Worm (Caenorhabditis elegans) whole organism, L1 larva: ENCODE results near the gene srd-42.
A peak's percentile ranks its signal among the peaks of the same experiment; 100 is the strongest.

Experiments used
- C04F5.9 ChIP-seq: sonication (generic microtip); optimal IDR thresholded peaks from 2 replicates; lab custom pipeline; 2016; ENCODE audit warnings: missing genetic modification characterization, missing compliant biosample characterization
- C16A3.4 ChIP-seq: fragments of 150-350 bp; optimal IDR thresholded peaks from 2 replicates; lab custom pipeline; 2014; ENCODE audit warnings: missing biosample characterization, missing genetic modification characterization
- C34B4.2 ChIP-seq: sonication (generic microtip); optimal IDR thresholded peaks from 2 replicates; lab custom pipeline; 2017; ENCODE audit warnings: mild to moderate bottlenecking, missing genetic modification characterization, missing compliant biosample characterization
- F16B12.6 ChIP-seq: fragments of 150-350 bp; optimal IDR thresholded peaks from 2 replicates; lab custom pipeline; 2014; ENCODE audit warnings: missing biosample characterization, missing genetic modification characterization
- Y116A8C.19 ChIP-seq: sonication (generic microtip); optimal IDR thresholded peaks from 2 replicates; lab custom pipeline; 2016; ENCODE audit warnings: missing compliant biosample characterization, missing genetic modification characterization, borderline replicate concordance
- alr-1 ChIP-seq: fragments of 200-800 bp; sonication (Bioruptor generic); optimal IDR thresholded peaks from 2 replicates; lab custom pipeline; 2018; ENCODE audit warnings: borderline replicate concordance, mild to moderate bottlenecking, missing genetic modification characterization, missing compliant biosample characterization
- aly-2 ChIP-seq: fragments of 150-350 bp; optimal IDR thresholded peaks from 2 replicates; lab custom pipeline; 2014; ENCODE audit warnings: missing biosample characterization, missing genetic modification characterization
- ceh-63 ChIP-seq: fragments of 200-800 bp; sonication (Bioruptor generic); optimal IDR thresholded peaks from 2 replicates; lab custom pipeline; 2018; ENCODE audit warnings: mild to moderate bottlenecking, missing genetic modification characterization, missing compliant biosample characterization
- ceh-8 ChIP-seq: fragments of 200-800 bp; sonication (Bioruptor generic); optimal IDR thresholded peaks from 2 replicates; lab custom pipeline; 2018; ENCODE audit warnings: mild to moderate bottlenecking, missing genetic modification characterization, moderate library complexity, missing compliant biosample characterization
- ceh-90 ChIP-seq: sonication (generic microtip); optimal IDR thresholded peaks from 2 replicates; lab custom pipeline; 2016; ENCODE audit warnings: missing genetic modification characterization, missing compliant biosample characterization
- dpl-1 ChIP-seq, 3 experiments: fragments of 150-350 bp in 2 of 3; sonication (generic microtip) in 1 of 3; optimal IDR thresholded peaks; 2 replicates each; lab custom pipeline; 2014 to 2017; ENCODE audit warnings: missing biosample characterization in 3 of 3, missing genetic modification characterization in 3 of 3, missing genetic modification reagents in 3 of 3
- dsc-1 ChIP-seq: sonication (generic microtip); optimal IDR thresholded peaks from 2 replicates; lab custom pipeline; 2016; ENCODE audit warnings: mild to moderate bottlenecking, missing genetic modification characterization, missing compliant biosample characterization
- egl-27 ChIP-seq, 2 experiments: fragments of 150-350 bp in 1 of 2; sonication (generic microtip); optimal IDR thresholded peaks; 3 replicates each; lab custom pipeline; 2017 to 2018; ENCODE audit warnings: missing biosample characterization in 2 of 2, missing genetic modification characterization in 2 of 2, missing genetic modification reagents in 2 of 2
- elt-3 ChIP-seq, 6 experiments: fragments of 150-350 bp in 1 of 6; sonication (generic microtip); optimal IDR thresholded peaks; 2 replicates each; lab custom pipeline; 2017 to 2018; ENCODE audit warnings: missing biosample characterization in 6 of 6, missing genetic modification characterization in 6 of 6, inconsistent platforms in 1 of 6
- fkh-10 ChIP-seq: sonication (generic microtip); optimal IDR thresholded peaks from 2 replicates; lab custom pipeline; 2017; ENCODE audit warnings: missing biosample characterization, missing genetic modification reagents, missing genetic modification characterization
- fkh-8 ChIP-seq: sonication (generic microtip); optimal IDR thresholded peaks from 2 replicates; lab custom pipeline; 2016; ENCODE audit warnings: mild to moderate bottlenecking, missing genetic modification characterization, missing compliant biosample characterization
- hlh-4 ChIP-seq: sonication (generic microtip); optimal IDR thresholded peaks from 2 replicates; lab custom pipeline; 2016; ENCODE audit warnings: mild to moderate bottlenecking, missing genetic modification characterization, missing compliant biosample characterization
- irx-1 ChIP-seq: sonication (generic microtip); optimal IDR thresholded peaks from 2 replicates; lab custom pipeline; 2016; ENCODE audit warnings: missing genetic modification characterization, missing compliant biosample characterization
- isw-1 ChIP-seq: fragments of 200-800 bp; sonication (Bioruptor generic); IDR thresholded peaks from 2 replicates; pipeline ENCODE4 v1.3.6; 2022; ENCODE audit warnings: missing genetic modification characterization, missing compliant biosample characterization
- lin-13 ChIP-seq: fragments of 150-350 bp; optimal IDR thresholded peaks from 2 replicates; lab custom pipeline; 2014; ENCODE audit warnings: missing biosample characterization, missing genetic modification reagents, missing genetic modification characterization
- lin-35 ChIP-seq, 2 experiments: fragments of 150-350 bp; optimal IDR thresholded peaks; 2 replicates each; lab custom pipeline; 2014; ENCODE audit warnings: missing biosample characterization in 2 of 2, missing genetic modification characterization in 2 of 2, missing genetic modification reagents in 2 of 2
- lin-39 ChIP-seq: fragments of 150-350 bp; optimal IDR thresholded peaks from 2 replicates; lab custom pipeline; 2014; ENCODE audit warnings: missing biosample characterization, missing genetic modification reagents, missing genetic modification characterization
- lir-3 ChIP-seq: sonication (generic microtip); optimal IDR thresholded peaks from 2 replicates; lab custom pipeline; 2016; ENCODE audit warnings: mild to moderate bottlenecking, missing genetic modification characterization, moderate library complexity, missing compliant biosample characterization; ENCODE audit not compliant: poor library complexity
- lsy-2 ChIP-seq, 2 experiments: fragments of 150-350 bp; optimal IDR thresholded peaks; 2 replicates each; lab custom pipeline; 2014; ENCODE audit warnings: missing biosample characterization in 2 of 2, missing genetic modification characterization in 2 of 2
- mab-9 ChIP-seq: fragments of 200-800 bp; sonication (Bioruptor generic); IDR thresholded peaks from 2 replicates; pipeline ENCODE4 v1.3.6; 2022; ENCODE audit warnings: missing genetic modification reagents, missing genetic modification characterization, missing compliant biosample characterization
- mep-1 ChIP-seq: fragments of 150-350 bp; optimal IDR thresholded peaks from 2 replicates; lab custom pipeline; 2014; ENCODE audit warnings: missing biosample characterization, missing genetic modification characterization
- nhr-12 ChIP-seq: sonication (generic microtip); optimal IDR thresholded peaks from 2 replicates; lab custom pipeline; 2017; ENCODE audit warnings: missing biosample characterization, missing genetic modification characterization
- nhr-19 ChIP-seq: fragments of 200-800 bp; sonication (Bioruptor generic); conservative IDR thresholded peaks from 2 replicates; pipeline ENCODE4 v1.3.6; 2022; ENCODE audit warnings: missing genetic modification characterization, missing compliant biosample characterization
- nhr-20 ChIP-seq: sonication (generic microtip); optimal IDR thresholded peaks from 2 replicates; lab custom pipeline; 2016; ENCODE audit warnings: mild to moderate bottlenecking, missing genetic modification characterization, missing compliant biosample characterization
- nhr-237 ChIP-seq: fragments of 150-350 bp; optimal IDR thresholded peaks from 2 replicates; lab custom pipeline; 2014; ENCODE audit warnings: missing biosample characterization, missing genetic modification characterization
- nhr-71 ChIP-seq: sonication (generic microtip); optimal IDR thresholded peaks from 2 replicates; lab custom pipeline; 2016; ENCODE audit warnings: mild to moderate bottlenecking, missing genetic modification characterization, moderate library complexity, missing compliant biosample characterization
- nhr-76 ChIP-seq: sonication (generic microtip); optimal IDR thresholded peaks from 2 replicates; lab custom pipeline; 2017; ENCODE audit warnings: missing biosample characterization, missing genetic modification characterization
- nhr-84 ChIP-seq: sonication (generic microtip); optimal IDR thresholded peaks from 2 replicates; lab custom pipeline; 2017; ENCODE audit warnings: missing biosample characterization, missing genetic modification characterization
- nhr-85 ChIP-seq: sonication (generic microtip); peaks from one replicate; lab custom pipeline; 2016; ENCODE audit warnings: missing genetic modification characterization, inconsistent platforms, missing compliant biosample characterization
- nhr-90 ChIP-seq: sonication (generic microtip); optimal IDR thresholded peaks from 2 replicates; lab custom pipeline; 2016; ENCODE audit warnings: mild to moderate bottlenecking, missing genetic modification characterization, missing compliant biosample characterization; ENCODE audit not compliant: poor library complexity
- pag-3 ChIP-seq: sonication (generic microtip); optimal IDR thresholded peaks from 2 replicates; lab custom pipeline; 2017; ENCODE audit warnings: missing genetic modification characterization, mild to moderate bottlenecking, missing compliant biosample characterization, antibody characterized with exemption, borderline replicate concordance; ENCODE audit not compliant: insufficient read depth
- pax-3 ChIP-seq: fragments of 200-800 bp; sonication (Bioruptor generic); optimal IDR thresholded peaks from 2 replicates; lab custom pipeline; 2018; ENCODE audit warnings: mild to moderate bottlenecking, missing genetic modification characterization, moderate library complexity, missing compliant biosample characterization
- pqm-1 ChIP-seq: sonication (generic microtip); optimal IDR thresholded peaks from 3 replicates; lab custom pipeline; 2017; ENCODE audit warnings: missing biosample characterization, missing genetic modification characterization
- rnt-1 ChIP-seq: sonication (generic microtip); optimal IDR thresholded peaks from 2 replicates; lab custom pipeline; 2016; ENCODE audit warnings: mild to moderate bottlenecking, missing genetic modification characterization, moderate library complexity, missing compliant biosample characterization
- snpc-4 ChIP-seq: fragments of 150-350 bp; optimal IDR thresholded peaks from 2 replicates; lab custom pipeline; 2014; ENCODE audit warnings: missing biosample characterization, missing genetic modification characterization
- sox-4 ChIP-seq: sonication (generic microtip); optimal IDR thresholded peaks from 2 replicates; lab custom pipeline; 2016; ENCODE audit warnings: missing genetic modification characterization, missing compliant biosample characterization
- sptf-1 ChIP-seq: fragments of 150-350 bp; optimal IDR thresholded peaks from 2 replicates; lab custom pipeline; 2014; ENCODE audit warnings: missing biosample characterization, missing genetic modification characterization
- sup-37 ChIP-seq: fragments of 200-800 bp; sonication (Bioruptor generic); optimal IDR thresholded peaks from 2 replicates; lab custom pipeline; 2018; ENCODE audit warnings: mild to moderate bottlenecking, missing genetic modification characterization, missing compliant biosample characterization
- tlp-1 ChIP-seq: fragments of 150-350 bp; optimal IDR thresholded peaks from 2 replicates; lab custom pipeline; 2014; ENCODE audit warnings: missing biosample characterization, missing genetic modification characterization
- unc-130 ChIP-seq: fragments of 150-350 bp; optimal IDR thresholded peaks from 2 replicates; lab custom pipeline; 2017; ENCODE audit warnings: missing biosample characterization, missing genetic modification characterization, inconsistent platforms
- unc-30 ChIP-seq: sonication (generic microtip); optimal IDR thresholded peaks from 2 replicates; lab custom pipeline; 2017; ENCODE audit warnings: missing biosample characterization, missing genetic modification characterization
- unc-62 ChIP-seq: fragments of 150-350 bp; optimal IDR thresholded peaks from 2 replicates; lab custom pipeline; 2014; ENCODE audit warnings: missing biosample characterization, missing genetic modification reagents, missing genetic modification characterization
- vab-15 ChIP-seq: sonication (generic microtip); optimal IDR thresholded peaks from 2 replicates; lab custom pipeline; 2017; ENCODE audit warnings: missing genotype, mild to moderate bottlenecking, missing genetic modification characterization, missing compliant biosample characterization
- xbp-1 ChIP-seq: sonication (generic microtip); optimal IDR thresholded peaks from 2 replicates; lab custom pipeline; 2016; ENCODE audit warnings: missing genetic modification characterization, missing compliant biosample characterization
- zag-1 ChIP-seq: fragments of 150-350 bp; optimal IDR thresholded peaks from 2 replicates; lab custom pipeline; 2014; ENCODE audit warnings: missing biosample characterization, missing genetic modification characterization
- zip-4 ChIP-seq: fragments of 200-800 bp; sonication (Bioruptor generic); optimal IDR thresholded peaks from 2 replicates; lab custom pipeline; 2018; ENCODE audit warnings: mild to moderate bottlenecking, missing genetic modification characterization, moderate library complexity, missing compliant biosample characterization
- ztf-11 ChIP-seq, 2 experiments: sonication (generic microtip); optimal IDR thresholded peaks; 2 replicates each; lab custom pipeline; 2016 to 2017; ENCODE audit warnings: missing genetic modification characterization in 2 of 2, missing biosample characterization in 1 of 2, missing compliant biosample characterization in 1 of 2
- ztf-4 ChIP-seq: fragments of 150-350 bp; optimal IDR thresholded peaks from 2 replicates; lab custom pipeline; 2014; ENCODE audit warnings: missing biosample characterization, missing genetic modification characterization

The srd-42 gene

ce11 chrX:13315093-13315492 is 11.8 kb upstream of the srd-42 start:
- TF ChIP-seq nhr-19 (GFP tag; lab: Robert Waterston, UW) (peak; percentile 28), unc-30 (tag; lab: Kevin White, UChicago) (no peak), mep-1 (tag; lab: Kevin White, UChicago) (peak; percentile 43), vab-15 (tag; lab: Kevin White, UChicago) (peak; percentile 46), nhr-90 (tag; lab: Kevin White, UChicago) (no peak), nhr-85 (peak; percentile 89), F16B12.6 (no peak), lin-39 (tag; lab: Kevin White, UChicago) (no peak), ceh-8 (GFP tag; lab: Kevin White, UChicago) (no peak), nhr-237 (tag; lab: Kevin White, UChicago) (no peak), dpl-1 (GFP tag; optimal IDR thresholded peaks at IDR 0.05; lab: Kevin White, UChicago) (no peak), isw-1 (no peak), Y116A8C.19 (tag; lab: Kevin White, UChicago) (no peak), lin-35 (GFP tag; optimal IDR thresholded peaks at IDR 0.05; lab: Kevin White, UChicago) (peak in 1 of 2 experiments; percentile 48), unc-130 (tag; lab: Kevin White, UChicago) (peak; percentile 28), dsc-1 (no peak), rnt-1 (tag; lab: Kevin White, UChicago) (no peak), pax-3 (tag; lab: Kevin White, UChicago) (no peak), sup-37 (GFP tag; lab: Kevin White, UChicago) (no peak), unc-62 (no peak), ceh-90 (tag; lab: Kevin White, UChicago) (no peak), C04F5.9 (no peak), nhr-71 (tag; lab: Kevin White, UChicago) (peak; percentile 75), zip-4 (GFP tag; lab: Kevin White, UChicago) (no peak), fkh-8 (tag; lab: Kevin White, UChicago) (no peak), C16A3.4 (tag; lab: Kevin White, UChicago) (no peak), elt-3 (tag; optimal IDR thresholded peaks at IDR 0.05; lab: Kevin White, UChicago) (peak in 1 of 6 experiments; percentile 87), tlp-1 (no peak), snpc-4 (no peak), C34B4.2 (tag; lab: Kevin White, UChicago) (no peak), ceh-63 (GFP tag; lab: Kevin White, UChicago) (no peak), fkh-10 (GFP tag; lab: Kevin White, UChicago) (no peak), nhr-20 (tag; lab: Kevin White, UChicago) (peak; percentile 55), alr-1 (tag; lab: Kevin White, UChicago) (no peak), mab-9 (GFP tag; lab: Robert Waterston, UW) (no peak), nhr-84 (no peak), egl-27 (tag; optimal IDR thresholded peaks at IDR 0.05; lab: Kevin White, UChicago) (no peak), lin-13 (GFP tag; lab: Kevin White, UChicago) (no peak), zag-1 (tag; lab: Kevin White, UChicago) (no peak), lsy-2 (tag; optimal IDR thresholded peaks at IDR 0.05; lab: Kevin White, UChicago) (no peak), irx-1 (tag; lab: Kevin White, UChicago) (no peak), aly-2 (tag; lab: Kevin White, UChicago) (no peak), hlh-4 (tag; lab: Kevin White, UChicago) (no peak), xbp-1 (tag; lab: Kevin White, UChicago) (no peak), nhr-76 (tag; lab: Kevin White, UChicago) (no peak), sox-4 (no peak), sptf-1 (tag; lab: Kevin White, UChicago) (no peak), pag-3 (tag; lab: Kevin White, UChicago) (no peak), ztf-4 (tag; lab: Kevin White, UChicago) (no peak), pqm-1 (tag; lab: Kevin White, UChicago) (no peak), nhr-12 (tag; lab: Kevin White, UChicago) (no peak), ztf-11 (tag; optimal IDR thresholded peaks at IDR 0.05; lab: Kevin White, UChicago) (no peak), lir-3 (no peak)
